Worm (Caenorhabditis elegans) whole organism, young adult: ENCODE results near the gene nspg-9.
A peak's percentile ranks its signal among the peaks of the same experiment; 100 is the strongest.
"Not testable (repeated sequence)": the region's sequence is repeated elsewhere in the genome, so short reads cannot be mapped to it uniquely, and the experiment has no call there.

Source experiments
- ama-1 ChIP-seq, 3 experiments: fragments of 150-350 bp in 1 of 3; sonication (generic microtip) in 2 of 3; optimal IDR thresholded peaks; 2 replicates each; lab custom pipeline; 2014 to 2018; ENCODE audit warnings: missing biosample characterization in 2 of 3, missing genetic modification characterization in 2 of 3, missing genetic modification reagents in 2 of 3
- cebp-2 ChIP-seq: fragments of 200-800 bp; sonication (Bioruptor generic); IDR thresholded peaks from 2 replicates; pipeline ENCODE4 v1.3.6; 2022; ENCODE audit warnings: missing genetic modification characterization, missing compliant biosample characterization
- hlh-26 ChIP-seq: fragments of 200-800 bp; sonication (Bioruptor generic); conservative IDR thresholded peaks from 2 replicates; pipeline ENCODE4 v1.3.6; 2022; ENCODE audit warnings: missing genetic modification reagents, missing genetic modification characterization, missing compliant biosample characterization
- lsl-1 ChIP-seq: fragments of 200-800 bp; sonication (Bioruptor generic); optimal IDR thresholded peaks from 2 replicates; lab custom pipeline; 2018; ENCODE audit warnings: mild to moderate bottlenecking, missing genetic modification characterization, moderate library complexity, missing compliant biosample characterization
- mel-28 ChIP-seq: sonication (generic microtip); optimal IDR thresholded peaks from 2 replicates; lab custom pipeline; 2016; ENCODE audit warnings: borderline replicate concordance, mild to moderate bottlenecking, missing genetic modification characterization, missing compliant biosample characterization
- sea-2 ChIP-seq: fragments of 200-800 bp; sonication (Bioruptor generic); IDR thresholded peaks from 2 replicates; pipeline ENCODE4 v1.3.6; 2022; ENCODE audit warnings: missing genetic modification characterization, missing compliant biosample characterization
- snpc-1.3 ChIP-seq: sonication (generic microtip); optimal IDR thresholded peaks from 2 replicates; lab custom pipeline; 2017; ENCODE audit warnings: missing genetic modification characterization, mild to moderate bottlenecking, missing compliant biosample characterization, antibody characterized with exemption, moderate library complexity, missing genotype, missing genetic modification reagents; ENCODE audit not compliant: insufficient read depth
- unc-62 ChIP-seq: fragments of 150-350 bp; optimal IDR thresholded peaks from 2 replicates; lab custom pipeline; 2014; ENCODE audit warnings: missing biosample characterization, missing genetic modification reagents, missing genetic modification characterization
- xnd-1 ChIP-seq: sonication (generic microtip); optimal IDR thresholded peaks from 2 replicates; lab custom pipeline; 2016; ENCODE audit warnings: missing genotype, missing genetic modification reagents, missing genetic modification characterization, missing compliant biosample characterization
- ztf-18 ChIP-seq: sonication (generic microtip); optimal IDR thresholded peaks from 2 replicates; lab custom pipeline; 2016; ENCODE audit warnings: missing genotype, mild to moderate bottlenecking, missing genetic modification characterization, missing compliant biosample characterization
- ztf-22 ChIP-seq: fragments of 200-800 bp; sonication (Bioruptor generic); optimal IDR thresholded peaks from 2 replicates; lab custom pipeline; 2018; ENCODE audit warnings: mild to moderate bottlenecking, missing genetic modification characterization, moderate library complexity, missing compliant biosample characterization

DNA sequence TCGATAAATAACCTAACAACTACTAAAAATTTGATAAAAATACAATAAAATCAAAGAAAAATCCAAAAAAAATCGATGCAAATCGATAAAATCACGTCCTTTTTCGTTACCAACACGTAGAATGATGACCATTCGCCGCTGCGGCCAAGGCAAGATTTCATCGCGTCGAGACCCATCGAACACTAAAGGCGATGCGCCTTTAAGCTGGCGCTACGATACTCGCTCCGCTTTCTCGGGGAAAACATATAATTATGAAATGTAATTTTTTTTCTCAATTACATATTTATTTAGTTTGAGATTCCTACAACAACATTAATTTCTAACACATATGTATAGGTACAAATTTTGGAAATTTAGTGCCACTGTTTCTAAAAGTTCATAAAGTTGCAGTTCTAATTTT lies 1.6 kb upstream of the nspg-9 start:
- TF ChIP-seq ztf-22 (GFP tag; lab: Kevin White, UChicago); unc-62 (GFP tag; lab: Kevin White, UChicago); hlh-26 (GFP tag; lab: Robert Waterston, UW); snpc-1.3 (tag; lab: Kevin White, UChicago); mel-28 (tag; lab: Kevin White, UChicago); ama-1 (optimal IDR thresholded peaks at IDR 0.05; lab: Kevin White, UChicago); ama-1 (GFP tag; optimal IDR thresholded peaks at IDR 0.05; lab: Kevin White, UChicago); cebp-2 (GFP tag; lab: Robert Waterston, UW); sea-2 (GFP tag; lab: Robert Waterston, UW); ztf-18 (tag; lab: Kevin White, UChicago): not testable (repeated sequence)
- TF ChIP-seq xnd-1 (tag; lab: Kevin White, UChicago) (peak; percentile 65), lsl-1 (peak; percentile 16)
